Worm (Caenorhabditis elegans): ENCODE measurements around the gene Y42H9AR.4.
A peak's percentile ranks its signal among the peaks of the same experiment; 100 is the strongest.

Y42H9AR.4 gene

ce11 chrIV:8136548-8136947 lies 24.5 kb upstream of the Y42H9AR.4 start:
- TF ChIP-seq snpc-4 (tag; optimal IDR thresholded peaks at IDR 0.05) (no peak), daf-12 (tag; optimal IDR thresholded peaks at IDR 0.05) (no peak), ceh-28 (tag; optimal IDR thresholded peaks at IDR 0.05) (no peak), unc-39 (tag; optimal IDR thresholded peaks at IDR 0.05) (no peak), ZK546.5 (tag; optimal IDR thresholded peaks at IDR 0.05) (no peak), pqm-1 (tag; optimal IDR thresholded peaks at IDR 0.05) (no peak), R02D3.7 (tag; optimal IDR thresholded peaks at IDR 0.05) (no peak), nhr-237 (tag; optimal IDR thresholded peaks at IDR 0.05) (no peak)

- TF ChIP-seq skn-1 (tag; optimal IDR thresholded peaks at IDR 0.05): no peak
- TF ChIP-seq ztf-4 (tag; optimal IDR thresholded peaks at IDR 0.05): no peak
- peak; percentile 53 for TF ChIP-seq nhr-23 (tag; optimal IDR thresholded peaks at IDR 0.05)
- peak; percentile 88 for TF ChIP-seq lin-15B (tag; optimal IDR thresholded peaks at IDR 0.05)
- TF ChIP-seq pha-4 (tag; optimal IDR thresholded peaks at IDR 0.05): peak; percentile 75
- peak; percentile 70 for TF ChIP-seq lin-39 (tag; optimal IDR thresholded peaks at IDR 0.05)
- peak; percentile 71 for TF ChIP-seq snpc-4 (tag; optimal IDR thresholded peaks at IDR 0.05)
- TF ChIP-seq nfya-1 (tag; optimal IDR thresholded peaks at IDR 0.05; ENCODE audit: insufficient read depth): peak; percentile 72
- peak; percentile 49 for TF ChIP-seq elt-2 (tag; optimal IDR thresholded peaks at IDR 0.05)
- peak; percentile 71 for TF ChIP-seq hmg-11 (tag; optimal IDR thresholded peaks at IDR 0.05)
- no peak for TF ChIP-seq nhr-237 (tag; optimal IDR thresholded peaks at IDR 0.05)
- peak; percentile 39 for TF ChIP-seq pqm-1 (tag; optimal IDR thresholded peaks at IDR 0.05)
- no peak for TF ChIP-seq eor-1 (tag; optimal IDR thresholded peaks at IDR 0.05)
- peak; percentile 55 for TF ChIP-seq nhr-25 (tag; optimal IDR thresholded peaks at IDR 0.05)
- TF ChIP-seq daf-12 (tag; optimal IDR thresholded peaks at IDR 0.05): no peak
- TF ChIP-seq elt-3 (tag; optimal IDR thresholded peaks at IDR 0.05): no peak
Observed at ce11 chrIV:8136005-8136512, 24.0 kb upstream of the Y42H9AR.4 start, which contains the start of the genes isp-1 and islo-1. Gene isp-1, minus strand, starts transcription at chrIV:8136055. Gene islo-1, plus strand, starts transcription at chrIV:8136389.

- peak; percentile 36 for TF ChIP-seq nhr-23 (tag; optimal IDR thresholded peaks at IDR 0.05)
- TF ChIP-seq nfya-1 (tag; optimal IDR thresholded peaks at IDR 0.05; ENCODE audit: insufficient read depth): peak; percentile 25
- TF ChIP-seq aly-2 (tag; optimal IDR thresholded peaks at IDR 0.05): no peak
- peak; percentile 55 for TF ChIP-seq pqm-1 (tag; optimal IDR thresholded peaks at IDR 0.05)
- no peak for TF ChIP-seq fkh-2 (tag; optimal IDR thresholded peaks at IDR 0.05)
- TF ChIP-seq nhr-67 (tag; optimal IDR thresholded peaks at IDR 0.05): no peak
- TF ChIP-seq egl-27 (tag; optimal IDR thresholded peaks at IDR 0.05): peak; percentile 55
- peak; percentile 73 for TF ChIP-seq elt-2 (tag; optimal IDR thresholded peaks at IDR 0.05)
- TF ChIP-seq R02D3.7 (tag; optimal IDR thresholded peaks at IDR 0.05): no peak
- peak; percentile 21 for TF ChIP-seq jun-1 (tag; optimal IDR thresholded peaks at IDR 0.05)
- no peak for TF ChIP-seq ama-1 (optimal IDR thresholded peaks at IDR 0.05)
- peak; percentile 47 for TF ChIP-seq nhr-43 (tag; optimal IDR thresholded peaks at IDR 0.05; ENCODE audit: poor library complexity, severe bottlenecking)
- TF ChIP-seq pha-4 (tag; optimal IDR thresholded peaks at IDR 0.05): peak; percentile 94
- TF ChIP-seq ztf-11 (tag; optimal IDR thresholded peaks at IDR 0.05): no peak
- TF ChIP-seq ceh-28 (tag; optimal IDR thresholded peaks at IDR 0.05): peak; percentile 59
Observed at ce11 chrIV:8133536-8133935, 21.5 kb upstream of the Y42H9AR.4 start, which contains the start of gene sph-1. Gene sph-1, minus strand, starts transcription at chrIV:8133558.

- TF ChIP-seq sea-2 (GFP tag; optimal IDR thresholded peaks at IDR 0.05): no peak
- no peak for TF ChIP-seq ceh-16 (tag; optimal IDR thresholded peaks at IDR 0.05)
- peak; percentile 12 for TF ChIP-seq snpc-4 (tag; optimal IDR thresholded peaks at IDR 0.05)
- TF ChIP-seq nfya-1 (tag; optimal IDR thresholded peaks at IDR 0.05; ENCODE audit: insufficient read depth): peak; percentile 11
Observed at ce11 chrIV:8130131-8130611, 18.2 kb upstream of the Y42H9AR.4 start, which contains the start of the genes ndub-11 and moc-3. Gene ndub-11, minus strand, starts transcription at chrIV:8130231. Gene moc-3, plus strand, starts transcription at chrIV:8130561.

DNA sequence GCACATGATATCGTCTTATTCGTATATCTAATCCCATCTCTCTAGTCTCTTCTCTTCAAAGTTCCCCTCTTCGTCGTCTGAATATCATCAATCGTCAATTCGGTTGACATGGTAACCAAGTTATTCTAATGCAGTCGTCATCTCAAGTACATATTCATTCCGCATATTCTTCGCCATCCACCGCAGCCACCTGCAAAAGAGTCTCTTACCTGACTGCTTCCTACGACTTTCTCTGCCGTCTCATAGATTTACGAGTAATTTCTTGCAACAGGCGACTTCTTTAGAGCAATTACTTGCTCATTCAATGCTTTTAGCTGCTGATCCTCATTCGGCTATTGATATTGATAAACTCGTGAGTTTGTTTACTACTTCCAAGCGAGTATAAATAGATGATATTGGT lies 15.4 kb upstream of the Y42H9AR.4 start:
- no peak for TF ChIP-seq pha-4 (tag; optimal IDR thresholded peaks at IDR 0.05)
- TF ChIP-seq fkh-10 (GFP tag; optimal IDR thresholded peaks at IDR 0.05): no peak
- no peak for TF ChIP-seq ama-1 (optimal IDR thresholded peaks at IDR 0.05)
- no peak for TF ChIP-seq egl-27 (tag; optimal IDR thresholded peaks at IDR 0.05)
- no peak for TF ChIP-seq mdl-1 (tag; optimal IDR thresholded peaks at IDR 0.05)
- no peak for TF ChIP-seq aly-2 (tag; optimal IDR thresholded peaks at IDR 0.05)
- no peak for TF ChIP-seq ceh-82 (tag; optimal IDR thresholded peaks at IDR 0.05)
- TF ChIP-seq nhr-11 (tag; optimal IDR thresholded peaks at IDR 0.05): no peak
- no peak for TF ChIP-seq elt-1 (tag; optimal IDR thresholded peaks at IDR 0.05)
- no peak for TF ChIP-seq nhr-28 (tag; optimal IDR thresholded peaks at IDR 0.05)
- TF ChIP-seq sea-2 (GFP tag; optimal IDR thresholded peaks at IDR 0.05): no peak
- no peak for TF ChIP-seq ZK546.5 (tag; optimal IDR thresholded peaks at IDR 0.05)
- no peak for TF ChIP-seq fos-1 (tag; optimal IDR thresholded peaks at IDR 0.05)
- no peak for TF ChIP-seq egl-5 (tag; optimal IDR thresholded peaks at IDR 0.05)
- no peak for TF ChIP-seq pqm-1 (tag; optimal IDR thresholded peaks at IDR 0.05)
- TF ChIP-seq nhr-77 (tag; optimal IDR thresholded peaks at IDR 0.05): no peak
- no peak for TF ChIP-seq nfya-1 (tag; optimal IDR thresholded peaks at IDR 0.05; ENCODE audit: insufficient read depth)
- no peak for TF ChIP-seq unc-39 (tag; optimal IDR thresholded peaks at IDR 0.05)
- TF ChIP-seq nhr-25 (tag; optimal IDR thresholded peaks at IDR 0.05): no peak

Measured in whole organism, L3 larva.